Worm (Caenorhabditis elegans): Measurements from ENCODE around the gene grl-27.

The grl-27 gene

DNA sequence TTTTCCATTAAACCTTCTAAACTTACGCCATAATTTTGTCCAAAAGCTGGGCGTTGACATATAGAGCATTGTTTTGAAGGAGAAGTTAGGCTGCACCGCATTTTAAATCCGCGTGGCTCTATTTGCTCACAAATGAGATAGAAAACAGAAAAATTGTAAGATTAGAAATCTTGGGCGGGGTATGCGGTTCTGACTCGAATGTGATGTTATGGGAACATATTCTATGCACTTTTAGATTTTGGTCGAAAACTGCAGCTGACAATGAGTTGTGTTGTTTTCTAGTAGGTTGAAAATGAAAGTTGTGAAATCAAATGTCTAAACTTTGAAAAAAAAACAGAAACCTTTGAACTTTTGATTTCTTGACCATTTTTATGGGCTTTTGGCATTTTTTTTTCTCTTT, 32.3 kb downstream of the grl-27 start, which contains the start of gene nhr-222:
TSS of gene nhr-222 (minus strand) at position 101 of the 400 bp plus-strand sequence.
- TF ChIP-seq unc-39 (tag; optimal IDR thresholded peaks at IDR 0.05) (no peak), nhr-10 (tag; optimal IDR thresholded peaks at IDR 0.05) (no peak), lin-13 (GFP tag; optimal IDR thresholded peaks at IDR 0.05) (no peak), elt-3 (tag; optimal IDR thresholded peaks at IDR 0.05) (no peak), sem-4 (tag; optimal IDR thresholded peaks at IDR 0.05) (no peak), ama-1 (optimal IDR thresholded peaks at IDR 0.05) (no peak)

- no peak for TF ChIP-seq ceh-82 (tag; optimal IDR thresholded peaks at IDR 0.05)
- TF ChIP-seq fos-1 (tag; optimal IDR thresholded peaks at IDR 0.05), result no peak
- TF ChIP-seq alr-1 (tag; optimal IDR thresholded peaks at IDR 0.05), result no peak
- TF ChIP-seq elt-3 (tag; optimal IDR thresholded peaks at IDR 0.05), result no peak
- no peak for TF ChIP-seq lsy-2 (tag; optimal IDR thresholded peaks at IDR 0.05)
- no peak for TF ChIP-seq zag-1 (tag; optimal IDR thresholded peaks at IDR 0.05)
- TF ChIP-seq ama-1 (optimal IDR thresholded peaks at IDR 0.05), result no peak
- no peak for TF ChIP-seq sma-3 (GFP tag; optimal IDR thresholded peaks at IDR 0.05)
- TF ChIP-seq aly-2 (tag; optimal IDR thresholded peaks at IDR 0.05), result no peak
- no peak for TF ChIP-seq nhr-12 (tag; optimal IDR thresholded peaks at IDR 0.05)
- TF ChIP-seq sma-9 (GFP tag; optimal IDR thresholded peaks at IDR 0.05), result no peak
- TF ChIP-seq sma-9 (tag; optimal IDR thresholded peaks at IDR 0.05), result no peak
- no peak for TF ChIP-seq lin-11 (tag; optimal IDR thresholded peaks at IDR 0.05)
- no peak for TF ChIP-seq peb-1 (tag; optimal IDR thresholded peaks at IDR 0.05)
- no peak for TF ChIP-seq mbf-1 (tag; optimal IDR thresholded peaks at IDR 0.05)
- TF ChIP-seq nhr-10 (tag; optimal IDR thresholded peaks at IDR 0.05), result no peak
Observed at ce11 chrV:3541117-3541516, 34.5 kb downstream of the grl-27 start, which contains the start of gene srbc-67. Gene srbc-67, minus strand, starts transcription at chrV:3541217.

DNA sequence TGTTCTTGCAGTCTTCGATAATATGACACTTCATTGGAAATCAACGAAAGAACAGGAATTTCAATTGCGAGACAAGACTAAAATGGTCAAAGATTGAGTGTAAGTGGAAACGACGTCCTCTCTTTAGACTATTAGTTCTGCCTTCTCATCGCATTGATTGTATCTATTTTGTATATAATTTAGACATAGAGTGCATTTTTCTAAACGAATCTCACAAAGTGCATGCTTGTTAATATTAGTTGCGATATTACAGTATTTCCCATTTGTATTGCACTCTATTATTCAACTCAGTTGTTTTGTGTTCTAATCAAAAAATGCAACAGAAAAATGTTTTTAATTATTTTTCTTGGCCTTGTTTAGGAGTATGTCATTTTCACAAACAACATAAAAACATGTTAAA, 37.4 kb downstream of the grl-27 start, which contains the start of gene nhr-93:
TSS of gene nhr-93 (minus strand) at position 101 of the 400 bp plus-strand sequence.
- no peak for TF ChIP-seq unc-62 (GFP tag; optimal IDR thresholded peaks at IDR 0.05)
- no peak for TF ChIP-seq nhr-77 (tag; optimal IDR thresholded peaks at IDR 0.05)
- TF ChIP-seq ZK546.5 (tag; optimal IDR thresholded peaks at IDR 0.05), result no peak
- no peak for TF ChIP-seq crh-2 (tag; optimal IDR thresholded peaks at IDR 0.05)
- no peak for TF ChIP-seq nhr-129 (tag; optimal IDR thresholded peaks at IDR 0.05)
- no peak for TF ChIP-seq unc-39 (tag; optimal IDR thresholded peaks at IDR 0.05)
- TF ChIP-seq R02D3.7 (tag; optimal IDR thresholded peaks at IDR 0.05), result no peak

ce11 chrV:3535260-3535659, 40.4 kb downstream of the grl-27 start, which contains the start of gene nhr-221:
Gene nhr-221, minus strand, starts transcription at chrV:3535360.
- no peak for TF ChIP-seq sma-3 (GFP tag; optimal IDR thresholded peaks at IDR 0.05)
- no peak for TF ChIP-seq peb-1 (tag; optimal IDR thresholded peaks at IDR 0.05)
- TF ChIP-seq ztf-1 (GFP tag; conservative IDR thresholded peaks at IDR 0.05), result no peak
- no peak for TF ChIP-seq nhr-77 (tag; optimal IDR thresholded peaks at IDR 0.05)
- no peak for TF ChIP-seq ZK546.5 (tag; optimal IDR thresholded peaks at IDR 0.05)
- no peak for TF ChIP-seq lsy-2 (tag; optimal IDR thresholded peaks at IDR 0.05)
- TF ChIP-seq ceh-16 (tag; optimal IDR thresholded peaks at IDR 0.05), result no peak
- TF ChIP-seq lin-39 (tag; optimal IDR thresholded peaks at IDR 0.05), result no peak

DNA sequence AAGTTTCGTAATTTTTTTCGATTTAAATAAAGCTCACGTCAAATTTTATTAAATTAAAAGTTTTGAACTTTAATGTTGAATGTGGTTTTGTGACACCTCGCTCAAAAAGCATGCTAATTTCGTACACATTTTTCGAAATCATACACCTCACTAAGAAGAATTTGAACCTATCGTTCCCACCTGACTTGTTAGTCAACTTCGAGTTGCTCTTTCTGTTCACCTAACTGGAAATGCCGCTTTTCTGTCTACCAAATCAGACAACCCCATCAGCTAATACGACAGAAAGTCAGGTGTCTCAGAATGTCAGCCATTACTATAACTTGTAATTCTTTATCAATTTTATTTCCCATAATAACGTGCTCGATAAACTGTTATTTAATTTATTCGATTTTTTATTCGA, 45.3 kb downstream of the grl-27 start, which contains the start of gene srbc-66:
TSS of gene srbc-66 (plus strand) at position 301 of the 400 bp plus-strand sequence.
- TF ChIP-seq nhr-77 (tag; optimal IDR thresholded peaks at IDR 0.05) (no peak), F13H6.1 (tag; optimal IDR thresholded peaks at IDR 0.05) (no peak), mdl-1 (tag; optimal IDR thresholded peaks at IDR 0.05) (no peak), nhr-10 (tag; optimal IDR thresholded peaks at IDR 0.05) (no peak), ZK546.5 (tag; optimal IDR thresholded peaks at IDR 0.05) (no peak), mbf-1 (tag; optimal IDR thresholded peaks at IDR 0.05) (no peak), elt-3 (tag; optimal IDR thresholded peaks at IDR 0.05) (no peak), nhr-23 (tag; optimal IDR thresholded peaks at IDR 0.05) (no peak), nhr-237 (tag; optimal IDR thresholded peaks at IDR 0.05) (no peak), unc-62 (GFP tag; optimal IDR thresholded peaks at IDR 0.05) (no peak), nhr-6 (tag; optimal IDR thresholded peaks at IDR 0.05) (no peak), unc-55 (GFP tag; optimal IDR thresholded peaks at IDR 0.05) (no peak), lin-13 (GFP tag; optimal IDR thresholded peaks at IDR 0.05) (no peak)

DNA sequence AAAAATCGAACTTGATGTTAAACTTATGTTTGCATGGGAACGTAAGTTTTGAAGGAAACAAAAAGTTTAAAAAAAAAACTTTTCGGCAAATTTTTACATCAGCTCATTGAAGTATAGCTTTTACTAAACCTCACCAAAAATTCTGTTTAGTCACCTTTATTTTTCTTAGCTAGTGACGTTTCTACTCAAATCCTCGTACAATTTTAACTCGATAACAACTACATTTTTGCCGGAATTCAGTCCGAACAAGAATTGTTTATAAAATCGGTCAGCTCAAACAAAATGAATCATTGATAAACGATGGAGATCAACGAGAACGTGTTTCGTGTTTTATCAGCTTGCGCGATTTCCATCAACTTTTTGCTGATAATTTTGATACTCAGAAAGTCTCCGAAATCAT, 48.8 kb downstream of the grl-27 start, which contains the start of gene str-260:
TSS of gene str-260 (plus strand) at position 301 of the 400 bp plus-strand sequence.
- no peak for TF ChIP-seq unc-55 (GFP tag; optimal IDR thresholded peaks at IDR 0.05)
- no peak for TF ChIP-seq elt-1 (tag; optimal IDR thresholded peaks at IDR 0.05)
- TF ChIP-seq ztf-4 (tag; optimal IDR thresholded peaks at IDR 0.05), result no peak
- TF ChIP-seq fos-1 (tag; optimal IDR thresholded peaks at IDR 0.05), result no peak
- TF ChIP-seq lin-39 (tag; optimal IDR thresholded peaks at IDR 0.05), result no peak
- TF ChIP-seq nhr-12 (tag; optimal IDR thresholded peaks at IDR 0.05), result no peak
